Fruit fly (Drosophila melanogaster): ENCODE measurements around the gene form3.

DNA sequence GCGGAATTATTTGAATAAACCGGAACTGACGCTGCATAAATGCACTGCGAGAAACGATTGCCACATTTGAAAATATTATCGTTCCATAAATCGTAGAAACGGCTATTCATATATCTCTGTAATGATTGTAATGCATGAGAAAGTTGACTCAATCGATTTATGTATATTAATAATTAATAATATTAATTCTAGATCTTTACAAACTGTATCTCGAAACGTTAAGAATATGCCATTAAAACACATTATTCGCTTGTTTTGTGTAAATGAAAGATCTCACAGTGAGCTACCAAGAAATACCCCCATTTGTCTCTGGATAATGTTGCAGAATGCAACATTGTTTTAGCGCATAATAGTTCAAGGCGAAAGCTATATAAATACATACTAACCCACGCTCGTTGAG, 55.2 kb downstream of the form3 start:
- TF ChIP-seq CG8478 (optimal IDR thresholded peaks at IDR 0.05) (no peak), CTCF (optimal IDR thresholded peaks at IDR 0.05) (no peak)

Data from S2 (cell line).